Fruit fly (Drosophila melanogaster) whole organism, embryonic: ENCODE measurements around the gene CG34117.

Source experiments
- Blimp-1 ChIP-seq: fragments of 200-800 bp; sonication (Bioruptor generic); optimal IDR thresholded peaks from 3 replicates; lab custom pipeline; 2018; ENCODE audit warnings: missing biosample characterization, missing genetic modification characterization, mild to moderate bottlenecking, moderate library complexity, missing genetic modification reagents
- BtbVII ChIP-seq: fragments of 200-800 bp; sonication (Bioruptor generic); optimal IDR thresholded peaks from 3 replicates; lab custom pipeline; 2017; ENCODE audit warnings: missing biosample characterization, mild to moderate bottlenecking, missing genetic modification characterization
- CG10543 ChIP-seq: fragments of 200-800 bp; sonication (Bioruptor generic); optimal IDR thresholded peaks from 3 replicates; lab custom pipeline; 2017; ENCODE audit warnings: missing biosample characterization, mild to moderate bottlenecking, missing genetic modification characterization, moderate library complexity
- CG12071 ChIP-seq: fragments of 200-800 bp; sonication (Bioruptor generic); optimal IDR thresholded peaks from 3 replicates; lab custom pipeline; 2018; ENCODE audit warnings: missing biosample characterization, mild to moderate bottlenecking, missing genetic modification characterization
- CG12769 ChIP-seq: fragments of 200-800 bp; sonication (Bioruptor generic); optimal IDR thresholded peaks from 2 replicates; lab custom pipeline; 2019; ENCODE audit warnings: missing biosample characterization, mild to moderate bottlenecking, missing genetic modification characterization, moderate library complexity
- CG13894 ChIP-seq: fragments of 200-800 bp; sonication (Bioruptor generic); optimal IDR thresholded peaks from 3 replicates; lab custom pipeline; 2018; ENCODE audit warnings: missing biosample characterization, mild to moderate bottlenecking, missing genetic modification characterization, moderate library complexity
- CG14441 ChIP-seq: fragments of 200-800 bp; sonication (Bioruptor generic); IDR thresholded peaks from 2 replicates; pipeline ENCODE4 v1.3.6; 2022; ENCODE audit warnings: missing biosample characterization, missing genetic modification characterization
- CG1603 ChIP-seq: fragments of 200-800 bp; sonication (Bioruptor generic); optimal IDR thresholded peaks from 2 replicates; lab custom pipeline; 2019; ENCODE audit warnings: missing biosample characterization, mild to moderate bottlenecking, missing genetic modification characterization, moderate library complexity
- CG17385 ChIP-seq: fragments of 200-800 bp; sonication (Bioruptor generic); optimal IDR thresholded peaks from 3 replicates; lab custom pipeline; 2018; ENCODE audit warnings: missing biosample characterization, mild to moderate bottlenecking, missing genetic modification characterization
- CG1792 ChIP-seq: fragments of 200-800 bp; sonication (Bioruptor generic); optimal IDR thresholded peaks from 2 replicates; lab custom pipeline; 2016; ENCODE audit warnings: missing biosample characterization, missing genetic modification characterization
- CG18599 ChIP-seq: fragments of 200-800 bp; sonication (Bioruptor generic); optimal IDR thresholded peaks from 3 replicates; lab custom pipeline; 2017; ENCODE audit warnings: missing biosample characterization, missing genetic modification characterization, mild to moderate bottlenecking, moderate library complexity, missing genetic modification reagents
- CG31365 ChIP-seq: fragments of 200-800 bp; sonication (Bioruptor generic); optimal IDR thresholded peaks from 2 replicates; lab custom pipeline; 2018; ENCODE audit warnings: missing biosample characterization, mild to moderate bottlenecking, missing genetic modification characterization
- CG3163 ChIP-seq: fragments of 200-800 bp; sonication (Bioruptor generic); optimal IDR thresholded peaks from 3 replicates; lab custom pipeline; 2016; ENCODE audit warnings: missing biosample characterization, missing genetic modification characterization
- CG34376 ChIP-seq: fragments of 200-800 bp; sonication (Bioruptor generic); optimal IDR thresholded peaks from 2 replicates; lab custom pipeline; 2018; ENCODE audit warnings: missing biosample characterization, mild to moderate bottlenecking, missing genetic modification characterization
- CG3995 ChIP-seq: fragments of 200-800 bp; sonication (Bioruptor generic); optimal IDR thresholded peaks from 3 replicates; lab custom pipeline; 2016; ENCODE audit warnings: missing biosample characterization, missing genetic modification characterization
- CG7745 ChIP-seq: fragments of 200-800 bp; sonication (Bioruptor generic); optimal IDR thresholded peaks from 2 replicates; lab custom pipeline; 2018; ENCODE audit warnings: missing biosample characterization, mild to moderate bottlenecking, missing genetic modification characterization, moderate library complexity
- CG8924 ChIP-seq: fragments of 200-800 bp; optimal IDR thresholded peaks from 3 replicates; lab custom pipeline; 2019; ENCODE audit warnings: missing biosample characterization, mild to moderate bottlenecking, missing genetic modification characterization, moderate library complexity
- CG9437 ChIP-seq: fragments of 200-800 bp; sonication (Bioruptor generic); optimal IDR thresholded peaks from 2 replicates; lab custom pipeline; 2018; ENCODE audit warnings: missing biosample characterization, mild to moderate bottlenecking, missing genetic modification characterization
- CG9727 ChIP-seq: fragments of 200-800 bp; sonication (Bioruptor generic); optimal IDR thresholded peaks from 3 replicates; lab custom pipeline; 2017; ENCODE audit warnings: missing biosample characterization, mild to moderate bottlenecking, missing genetic modification characterization
- CHES-1-like ChIP-seq: fragments of 200-800 bp; sonication (Bioruptor generic); optimal IDR thresholded peaks from 2 replicates; lab custom pipeline; 2016; ENCODE audit warnings: missing biosample characterization, missing genetic modification characterization
- ERR ChIP-seq: fragments of 200-800 bp; sonication (Bioruptor generic); optimal IDR thresholded peaks from 2 replicates; lab custom pipeline; 2016; ENCODE audit warnings: missing biosample characterization, missing genetic modification characterization
- Fer3 ChIP-seq: fragments of 200-800 bp; sonication (Bioruptor generic); optimal IDR thresholded peaks from 2 replicates; lab custom pipeline; 2018; ENCODE audit warnings: missing biosample characterization, mild to moderate bottlenecking, missing genetic modification characterization, moderate library complexity
- HHEX ChIP-seq: fragments of 200-800 bp; sonication (Bioruptor generic); optimal IDR thresholded peaks from 3 replicates; lab custom pipeline; 2017; ENCODE audit warnings: missing biosample characterization, mild to moderate bottlenecking, missing genetic modification characterization, missing genetic modification reagents
- HLH54F ChIP-seq: fragments of 200-800 bp; sonication (Bioruptor generic); optimal IDR thresholded peaks from 3 replicates; lab custom pipeline; 2016; ENCODE audit warnings: missing biosample characterization, missing genetic modification characterization
- HLHmδ ChIP-seq: fragments of 200-800 bp; sonication (Bioruptor generic); optimal IDR thresholded peaks from 2 replicates; lab custom pipeline; 2018; ENCODE audit warnings: missing biosample characterization, mild to moderate bottlenecking, missing genetic modification characterization, moderate library complexity
- Hand ChIP-seq: fragments of 200-800 bp; sonication (Bioruptor generic); optimal IDR thresholded peaks from 2 replicates; lab custom pipeline; 2017; ENCODE audit warnings: mild to moderate bottlenecking, missing biosample characterization, missing genetic modification reagents, missing genetic modification characterization
- Hey ChIP-seq: fragments of 200-800 bp; sonication (Bioruptor generic); optimal IDR thresholded peaks from 3 replicates; lab custom pipeline; 2018; ENCODE audit warnings: missing biosample characterization, mild to moderate bottlenecking, missing genetic modification characterization
- Max ChIP-seq: fragments of 200-800 bp; sonication (Bioruptor generic); optimal IDR thresholded peaks from 2 replicates; lab custom pipeline; 2016; ENCODE audit warnings: missing biosample characterization, mild to moderate bottlenecking, missing genetic modification characterization
- Trl ChIP-seq, 3 experiments: fragments of >200 bp in 2 of 3; fragments of 200-800 bp in 1 of 3; sonication (Bioruptor generic) in 1 of 3; optimal IDR thresholded peaks; 2 replicates in 1 of 3; 3 replicates in 2 of 3; lab custom pipeline; 2016 to 2017; ENCODE audit warnings: missing biosample characterization in 1 of 3, missing genetic modification characterization in 1 of 3
- Xbp1 ChIP-seq: fragments of 200-800 bp; sonication (Bioruptor generic); optimal IDR thresholded peaks from 3 replicates; lab custom pipeline; 2016; ENCODE audit warnings: missing biosample characterization, mild to moderate bottlenecking, missing genetic modification characterization
- bigmax ChIP-seq: fragments of 200-800 bp; sonication (Bioruptor generic); optimal IDR thresholded peaks from 2 replicates; lab custom pipeline; 2018; ENCODE audit warnings: missing biosample characterization, mild to moderate bottlenecking, missing genetic modification characterization
- bsh ChIP-seq, 2 experiments: fragments of 200-800 bp; sonication (Bioruptor generic); optimal IDR thresholded peaks; 2 replicates each; lab custom pipeline; 2017 to 2018; ENCODE audit warnings: mild to moderate bottlenecking in 2 of 2, missing biosample characterization in 2 of 2, missing genetic modification characterization in 2 of 2, moderate library complexity in 1 of 2
- cas ChIP-seq: fragments of 200-800 bp; sonication (Bioruptor generic); IDR thresholded peaks from 2 replicates; pipeline ENCODE4 v1.3.6; 2022; ENCODE audit warnings: missing biosample characterization, missing genetic modification characterization
- cg ChIP-seq: fragments of 200-800 bp; sonication (Bioruptor generic); optimal IDR thresholded peaks from 3 replicates; lab custom pipeline; 2019; ENCODE audit warnings: missing biosample characterization, mild to moderate bottlenecking, missing genetic modification characterization, moderate library complexity
- ftz-f1 ChIP-seq: fragments of 200-800 bp; sonication (Bioruptor generic); optimal IDR thresholded peaks from 2 replicates; lab custom pipeline; 2016; ENCODE audit warnings: missing biosample characterization, missing genetic modification characterization
- gcm ChIP-seq: fragments of 200-800 bp; sonication (Bioruptor generic); optimal IDR thresholded peaks from 2 replicates; lab custom pipeline; 2019; ENCODE audit warnings: missing biosample characterization, mild to moderate bottlenecking, missing genetic modification characterization, moderate library complexity
- grau ChIP-seq: fragments of 200-800 bp; optimal IDR thresholded peaks from 3 replicates; lab custom pipeline; 2019; ENCODE audit warnings: missing biosample characterization, mild to moderate bottlenecking, missing genetic modification characterization, moderate library complexity
- gro ChIP-seq: fragments of 200-800 bp; sonication (Bioruptor generic); optimal IDR thresholded peaks from 2 replicates; lab custom pipeline; 2016; ENCODE audit warnings: missing biosample characterization, missing genetic modification characterization
- her ChIP-seq: fragments of 200-800 bp; sonication (Bioruptor generic); optimal IDR thresholded peaks from 2 replicates; lab custom pipeline; 2016; ENCODE audit warnings: missing biosample characterization, missing genetic modification characterization
- kah ChIP-seq: fragments of 200-800 bp; sonication (Bioruptor generic); optimal IDR thresholded peaks from 2 replicates; lab custom pipeline; 2018; ENCODE audit warnings: missing biosample characterization, mild to moderate bottlenecking, missing genetic modification characterization
- lab ChIP-seq: fragments of 200-800 bp; sonication (Bioruptor generic); optimal IDR thresholded peaks from 3 replicates; lab custom pipeline; 2017; ENCODE audit warnings: missing biosample characterization, missing genetic modification characterization, mild to moderate bottlenecking, moderate library complexity, missing genetic modification reagents
- lbe ChIP-seq: fragments of 200-800 bp; sonication (Bioruptor generic); optimal IDR thresholded peaks from 2 replicates; lab custom pipeline; 2016; ENCODE audit warnings: missing biosample characterization, mild to moderate bottlenecking, missing genetic modification characterization
- mirr ChIP-seq: fragments of 200-800 bp; sonication (Bioruptor generic); optimal IDR thresholded peaks from 3 replicates; lab custom pipeline; 2018; ENCODE audit warnings: missing biosample characterization, mild to moderate bottlenecking, missing genetic modification characterization
- nau ChIP-seq: fragments of 200-800 bp; sonication (Bioruptor generic); optimal IDR thresholded peaks from 3 replicates; lab custom pipeline; 2017; ENCODE audit warnings: missing biosample characterization, mild to moderate bottlenecking, missing genetic modification characterization, missing genetic modification reagents
- nerfin-1 ChIP-seq: fragments of 200-800 bp; sonication (Bioruptor generic); optimal IDR thresholded peaks from 3 replicates; lab custom pipeline; 2019; ENCODE audit warnings: missing biosample characterization, mild to moderate bottlenecking, missing genetic modification characterization, moderate library complexity
- nom ChIP-seq: fragments of 200-800 bp; sonication (Bioruptor generic); optimal IDR thresholded peaks from 2 replicates; lab custom pipeline; 2017; ENCODE audit warnings: missing biosample characterization, missing genetic modification characterization, mild to moderate bottlenecking, moderate library complexity, missing genetic modification reagents
- sens ChIP-seq: fragments of 200-800 bp; sonication (Bioruptor generic); peaks from one replicate; lab custom pipeline; 2016; ENCODE audit warnings: missing biosample characterization, missing genetic modification characterization
- sim ChIP-seq: fragments of 200-800 bp; sonication (Bioruptor generic); IDR thresholded peaks from 2 replicates; pipeline ENCODE4 v1.3.6; 2022; ENCODE audit warnings: missing biosample characterization, missing genetic modification characterization
- vvl ChIP-seq: fragments of 200-800 bp; sonication (Bioruptor generic); IDR thresholded peaks from 2 replicates; pipeline ENCODE4 v1.3.6; 2022; ENCODE audit warnings: missing biosample characterization, missing genetic modification characterization
- yki ChIP-seq: fragments of >200 bp; optimal IDR thresholded peaks from 3 replicates; lab custom pipeline; 2018

The CG34117 gene

DNA sequence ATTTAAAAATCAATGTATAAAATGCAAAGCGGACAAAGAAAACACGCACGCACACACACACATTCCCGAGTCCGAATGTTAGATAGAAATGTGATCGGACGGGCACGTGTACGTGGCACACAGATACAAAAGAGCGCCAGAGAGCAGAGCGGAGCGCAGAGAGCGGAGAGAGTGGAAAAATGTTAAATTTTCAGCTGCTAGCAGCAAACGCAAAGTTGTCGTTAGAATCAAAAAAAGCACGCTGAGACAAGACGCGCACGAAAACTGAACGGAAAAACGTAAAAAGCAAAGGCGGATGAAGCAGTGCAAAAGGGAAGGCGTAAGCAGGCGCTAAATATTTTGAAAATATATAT, 19.4 kb upstream of the CG34117 start (continued):
- TF ChIP-seq CG12769 (peak; percentile 52), CG3163 (GFP tag; lab: Kevin White, UChicago) (peak; percentile 60), CG13894 (tag; lab: Kevin White, UChicago) (peak; percentile 4), CG14441 (no peak), HLHmδ (peak; percentile 52), CG1792 (GFP tag; lab: Kevin White, UChicago) (peak; percentile 16), sens (peak; percentile 89), CG17385 (peak; percentile 61), CG18599 (peak; percentile 24), CG3995 (GFP tag; lab: Kevin White, UChicago) (no peak), sim (GFP tag; lab: Robert Waterston, UW) (no peak), ERR (GFP tag; lab: Kevin White, UChicago) (peak; percentile 22), CG7745 (tag; lab: Kevin White, UChicago) (peak; percentile 47), Hey (peak; percentile 21), kah (peak; percentile 79), cg (GFP tag; lab: Kevin White, UChicago) (peak; percentile 94), cas (GFP tag; lab: Robert Waterston, UW) (no peak), CG8924 (tag; lab: Kevin White, UChicago) (peak; percentile 11), CG9437 (GFP tag; lab: Kevin White, UChicago) (peak; percentile 68), mirr (peak; percentile 77), yki (lab: Kevin White, UChicago) (peak; percentile 98), CG31365 (tag; lab: Kevin White, UChicago) (peak; percentile 11), lab (peak; percentile 7), nau (GFP tag; lab: Kevin White, UChicago) (peak; percentile 24), HHEX (GFP tag; lab: Kevin White, UChicago) (peak; percentile 44), nerfin-1 (tag; lab: Kevin White, UChicago) (peak; percentile 79), bigmax (GFP tag; lab: Kevin White, UChicago) (peak; percentile 9), CG34376 (peak; percentile 72), grau (tag; lab: Kevin White, UChicago) (peak; percentile 10), CG9727 (no peak), Hand (GFP tag; lab: Kevin White, UChicago) (peak; percentile 25), Trl (optimal IDR thresholded peaks at IDR 0.05; lab: Kevin White, UChicago) (peak; percentile 99), Trl (GFP tag; optimal IDR thresholded peaks at IDR 0.05; lab: Kevin White, UChicago) (peak; percentile 86), BtbVII (GFP tag; lab: Kevin White, UChicago) (peak; percentile 39), Blimp-1 (no peak), ftz-f1 (GFP tag; lab: Kevin White, UChicago) (peak; percentile 14), gcm (GFP tag; lab: Kevin White, UChicago) (peak; percentile 41), CG1603 (tag; lab: Kevin White, UChicago) (no peak), lbe (GFP tag; lab: Kevin White, UChicago) (peak; percentile 53), vvl (GFP tag; lab: Robert Waterston, UW) (no peak), CG12071 (GFP tag; lab: Kevin White, UChicago) (peak; percentile 49), Max (peak; percentile 59), CHES-1-like (GFP tag; lab: Kevin White, UChicago) (peak; percentile 10), Fer3 (tag; lab: Kevin White, UChicago) (peak; percentile 23), bsh (GFP tag; optimal IDR thresholded peaks at IDR 0.05; lab: Kevin White, UChicago) (peak in 1 of 2 experiments; percentile 26), her (GFP tag; lab: Kevin White, UChicago) (peak; percentile 61), gro (GFP tag; lab: Kevin White, UChicago) (peak; percentile 43), HLH54F (GFP tag; lab: Kevin White, UChicago) (no peak), Xbp1 (GFP tag; lab: Kevin White, UChicago) (peak; percentile 17), nom (GFP tag; lab: Kevin White, UChicago) (peak; percentile 26), CG10543 (GFP tag; lab: Kevin White, UChicago) (peak; percentile 33)
